Worm (Caenorhabditis elegans) whole organism, mixed stage, embryonic: Measurements from ENCODE around the gene nhr-231.

Experiments
- lsy-2 ChIP-seq: fragments of 150-350 bp; optimal IDR thresholded peaks from 2 replicates; lab custom pipeline; 2014; ENCODE audit warnings: missing biosample characterization, missing genetic modification characterization
- nhr-12 ChIP-seq: fragments of 150-350 bp; optimal IDR thresholded peaks from 2 replicates; lab custom pipeline; 2014; ENCODE audit warnings: missing biosample characterization, missing genetic modification characterization
- nhr-28 ChIP-seq: fragments of 150-350 bp; optimal IDR thresholded peaks from 2 replicates; lab custom pipeline; 2014; ENCODE audit warnings: missing biosample characterization, missing genetic modification characterization
- unc-39 ChIP-seq: fragments of 150-350 bp; optimal IDR thresholded peaks from 2 replicates; lab custom pipeline; 2014; ENCODE audit warnings: missing biosample characterization, missing genetic modification characterization
- ztf-11 ChIP-seq: fragments of 150-350 bp; optimal IDR thresholded peaks from 2 replicates; lab custom pipeline; 2014; ENCODE audit warnings: missing biosample characterization, missing genetic modification characterization

- no peak for TF ChIP-seq nhr-12 (tag; lab: Kevin White, UChicago)
- no peak for TF ChIP-seq ztf-11 (tag; lab: Kevin White, UChicago)
- no peak for TF ChIP-seq unc-39 (tag; lab: Kevin White, UChicago)
- TF ChIP-seq lsy-2 (tag; lab: Kevin White, UChicago): no peak
- TF ChIP-seq nhr-28 (tag; lab: Kevin White, UChicago): no peak
These were observed 7.3 kb upstream of the nhr-231 start, which contains the start of gene Y17D7B.10 for ce11 chrV:18783474-18783873.
